Worm (Caenorhabditis elegans) whole organism, midembryonic: ENCODE results near the gene rop-1.

ENCODE experiments used
- T22C8.4 ChIP-seq: fragments of 200-800 bp; sonication (Bioruptor generic); IDR thresholded peaks from 2 replicates; pipeline ENCODE4 v1.3.6; 2022; ENCODE audit warnings: missing genetic modification characterization, missing compliant biosample characterization
- cog-1 ChIP-seq: sonication (generic microtip); optimal IDR thresholded peaks from 2 replicates; lab custom pipeline; 2016; ENCODE audit warnings: missing genetic modification characterization, missing compliant biosample characterization

DNA sequence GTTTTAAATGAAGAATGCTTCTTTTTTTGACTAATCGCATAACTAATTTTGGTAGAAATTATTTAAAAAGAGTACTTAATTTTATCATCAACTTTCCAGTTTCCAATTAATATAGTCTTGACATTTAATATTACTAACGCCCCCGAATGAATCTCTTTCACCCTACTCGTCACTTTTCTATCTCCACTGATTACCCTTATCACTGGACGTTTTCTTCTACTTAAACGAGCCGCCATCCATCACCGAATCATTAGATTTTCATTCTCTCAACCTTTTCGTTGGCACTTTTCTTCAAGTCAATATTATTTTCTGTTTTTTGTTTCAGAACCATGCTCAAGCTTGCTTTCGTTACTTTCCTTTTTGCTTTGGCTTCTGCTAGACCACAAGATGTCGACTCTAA, 22.7 kb upstream of the rop-1 start, which contains the start of gene lys-1:
- TF ChIP-seq T22C8.4 (GFP tag; lab: Robert Waterston, UW) (no peak), cog-1 (no peak)
